Worm (Caenorhabditis elegans) whole organism, late embryonic: ENCODE data around the gene cdc-37.

Source experiments
- ama-1 ChIP-seq: fragments of 150-350 bp; optimal IDR thresholded peaks from 2 replicates; lab custom pipeline; 2014
- ceh-14 ChIP-seq: sonication (generic microtip); optimal IDR thresholded peaks from 2 replicates; lab custom pipeline; 2016; ENCODE audit warnings: missing genotype, missing genetic modification characterization, missing compliant biosample characterization
- elt-4 ChIP-seq: sonication (generic microtip); optimal IDR thresholded peaks from 2 replicates; lab custom pipeline; 2016; ENCODE audit warnings: missing genetic modification characterization, missing compliant biosample characterization
- gmeb-2 ChIP-seq: sonication (generic microtip); optimal IDR thresholded peaks from 2 replicates; lab custom pipeline; 2016; ENCODE audit warnings: missing genetic modification characterization, inconsistent platforms, missing compliant biosample characterization
- hlh-30 ChIP-seq: sonication (generic microtip); optimal IDR thresholded peaks from 2 replicates; lab custom pipeline; 2017; ENCODE audit warnings: antibody characterized with exemption, missing genetic modification characterization, missing compliant biosample characterization; ENCODE audit not compliant: insufficient read depth
- madf-2 ChIP-seq: sonication (generic microtip); optimal IDR thresholded peaks from 2 replicates; lab custom pipeline; 2017; ENCODE audit warnings: missing genetic modification characterization, missing compliant biosample characterization
- nhr-11 ChIP-seq: fragments of 150-350 bp; optimal IDR thresholded peaks from 2 replicates; lab custom pipeline; 2014; ENCODE audit warnings: missing biosample characterization, missing genetic modification characterization
- pat-9 ChIP-seq: fragments of 200-800 bp; sonication (Bioruptor generic); optimal IDR thresholded peaks from 2 replicates; lab custom pipeline; 2018; ENCODE audit warnings: mild to moderate bottlenecking, missing genetic modification characterization, moderate library complexity, missing compliant biosample characterization
- pha-4 ChIP-seq: fragments of 150-350 bp; optimal IDR thresholded peaks from 2 replicates; lab custom pipeline; 2018; ENCODE audit warnings: missing biosample characterization, missing genetic modification reagents, missing genetic modification characterization
- pqm-1 ChIP-seq: sonication (generic microtip); optimal IDR thresholded peaks from 2 replicates; lab custom pipeline; 2016; ENCODE audit warnings: missing genetic modification characterization, missing compliant biosample characterization
- syd-9 ChIP-seq: sonication (generic microtip); optimal IDR thresholded peaks from 2 replicates; lab custom pipeline; 2016; ENCODE audit warnings: mild to moderate bottlenecking, missing genetic modification characterization, moderate library complexity, missing compliant biosample characterization
- tbx-2 ChIP-seq: sonication (generic microtip); optimal IDR thresholded peaks from 2 replicates; lab custom pipeline; 2016; ENCODE audit warnings: missing genetic modification characterization, missing compliant biosample characterization
- unc-42 ChIP-seq: sonication (generic microtip); optimal IDR thresholded peaks from 2 replicates; lab custom pipeline; 2016; ENCODE audit warnings: missing genotype, missing genetic modification characterization, missing compliant biosample characterization
- ztf-16 ChIP-seq: sonication (generic microtip); optimal IDR thresholded peaks from 2 replicates; lab custom pipeline; 2017; ENCODE audit warnings: missing genetic modification characterization, missing compliant biosample characterization

ce11 chrII:602020-602419 is 21.6 kb upstream of the cdc-37 start, which contains the start of gene nhl-3:
- TF ChIP-seq elt-4 (tag; lab: Kevin White, UChicago) (no peak), ama-1 (lab: Kevin White, UChicago) (no peak), pha-4 (tag; lab: Kevin White, UChicago) (no peak), nhr-11 (no peak), ceh-14 (no peak), unc-42 (tag; lab: Kevin White, UChicago) (no peak), pqm-1 (no peak), madf-2 (no peak), hlh-30 (tag; lab: Kevin White, UChicago) (no peak), tbx-2 (tag; lab: Kevin White, UChicago) (no peak), ztf-16 (tag; lab: Kevin White, UChicago) (no peak), syd-9 (tag; lab: Kevin White, UChicago) (no peak), gmeb-2 (no peak), pat-9 (tag; lab: Kevin White, UChicago) (no peak)
